Worm (Caenorhabditis elegans) whole organism, L2 larva: ENCODE data around the gene pals-27.

Source experiments
- C34F6.9 ChIP-seq: fragments of 150-350 bp; optimal IDR thresholded peaks from 2 replicates; lab custom pipeline; 2014; ENCODE audit warnings: missing biosample characterization, missing genetic modification characterization
- F13H6.1 ChIP-seq: sonication (generic microtip); optimal IDR thresholded peaks from 2 replicates; lab custom pipeline; 2016; ENCODE audit warnings: missing genetic modification characterization, missing compliant biosample characterization
- Y55F3AM.14 ChIP-seq: fragments of 200-800 bp; sonication (Bioruptor generic); optimal IDR thresholded peaks from 2 replicates; lab custom pipeline; 2018; ENCODE audit warnings: mild to moderate bottlenecking, missing genetic modification characterization, missing compliant biosample characterization
- gmeb-1 ChIP-seq: fragments of 150-350 bp; optimal IDR thresholded peaks from 2 replicates; lab custom pipeline; 2014; ENCODE audit warnings: missing biosample characterization, missing genetic modification characterization
- nhr-129 ChIP-seq: fragments of 150-350 bp; optimal IDR thresholded peaks from 2 replicates; lab custom pipeline; 2014; ENCODE audit warnings: missing biosample characterization, missing genetic modification characterization
- nhr-237 ChIP-seq: fragments of 150-350 bp; optimal IDR thresholded peaks from 2 replicates; lab custom pipeline; 2014; ENCODE audit warnings: missing biosample characterization, missing genetic modification characterization
- unc-55 ChIP-seq: fragments of 150-350 bp; sonication (generic microtip); optimal IDR thresholded peaks from 3 replicates; lab custom pipeline; 2014; ENCODE audit warnings: missing biosample characterization, missing genetic modification reagents, missing genetic modification characterization

The pals-27 gene

ce11 chrIII:4428797-4429196 is 47.4 kb downstream of the pals-27 start:
- TF ChIP-seq F13H6.1 (tag; lab: Kevin White, UChicago) (no peak), unc-55 (peak; percentile 11), nhr-129 (tag; lab: Kevin White, UChicago) (peak; percentile 14), gmeb-1 (tag; lab: Kevin White, UChicago) (no peak)

DNA sequence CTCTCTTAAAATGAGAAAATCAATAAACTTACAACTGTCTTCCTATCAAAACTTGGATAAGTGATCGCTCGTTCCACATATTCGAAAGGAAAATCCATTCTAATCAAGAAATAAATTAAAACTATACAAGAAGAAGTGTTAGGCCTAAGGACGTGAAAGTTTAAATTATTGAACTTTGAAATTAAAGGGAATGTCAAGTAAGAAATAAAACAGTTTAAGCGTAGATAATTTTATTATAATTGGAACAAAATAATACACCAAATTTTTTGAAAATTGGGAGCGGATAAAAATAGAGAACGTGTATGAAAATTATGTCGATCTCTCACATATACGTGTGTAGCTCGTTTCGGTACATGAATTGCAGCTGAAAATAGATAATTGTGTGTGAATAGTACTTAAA is 48.0 kb downstream of the pals-27 start, which contains the start of gene C28A5.6:
TSS of gene C28A5.6 (minus strand) at position 101 of the 400 bp plus-strand sequence.
- TF ChIP-seq nhr-237 (tag; lab: Kevin White, UChicago) (no peak), C34F6.9 (tag; lab: Kevin White, UChicago) (no peak), Y55F3AM.14 (GFP tag; lab: Kevin White, UChicago) (no peak)
- TF ChIP-seq, all 48 proteins: peak for 0
